Worm (Caenorhabditis elegans) whole organism, L4/young adult: ENCODE results near the gene C09H5.7.

Experiments used
- W03F9.2 ChIP-seq: fragments of 150-350 bp; optimal IDR thresholded peaks from 2 replicates; lab custom pipeline; 2014; ENCODE audit warnings: missing biosample characterization, missing genetic modification characterization
- dao-5 ChIP-seq: sonication (generic microtip); optimal IDR thresholded peaks from 2 replicates; lab custom pipeline; 2016; ENCODE audit warnings: missing genotype, missing genetic modification characterization, moderate library complexity, missing compliant biosample characterization
- him-1 ChIP-seq: sonication (generic microtip); optimal IDR thresholded peaks from 2 replicates; lab custom pipeline; 2016; ENCODE audit warnings: missing genotype, missing genetic modification reagents, missing genetic modification characterization, missing compliant biosample characterization

- TF ChIP-seq him-1 (tag; lab: Kevin White, UChicago) (no peak), dao-5 (tag; lab: Kevin White, UChicago) (no peak), W03F9.2 (no peak)
Measured at ce11 chrV:8090595-8090994, 5.6 kb upstream of the C09H5.7 start, which contains the start of gene str-130.
